Fruit fly (Drosophila melanogaster): Measurements from ENCODE around the gene CG7218.

DNA sequence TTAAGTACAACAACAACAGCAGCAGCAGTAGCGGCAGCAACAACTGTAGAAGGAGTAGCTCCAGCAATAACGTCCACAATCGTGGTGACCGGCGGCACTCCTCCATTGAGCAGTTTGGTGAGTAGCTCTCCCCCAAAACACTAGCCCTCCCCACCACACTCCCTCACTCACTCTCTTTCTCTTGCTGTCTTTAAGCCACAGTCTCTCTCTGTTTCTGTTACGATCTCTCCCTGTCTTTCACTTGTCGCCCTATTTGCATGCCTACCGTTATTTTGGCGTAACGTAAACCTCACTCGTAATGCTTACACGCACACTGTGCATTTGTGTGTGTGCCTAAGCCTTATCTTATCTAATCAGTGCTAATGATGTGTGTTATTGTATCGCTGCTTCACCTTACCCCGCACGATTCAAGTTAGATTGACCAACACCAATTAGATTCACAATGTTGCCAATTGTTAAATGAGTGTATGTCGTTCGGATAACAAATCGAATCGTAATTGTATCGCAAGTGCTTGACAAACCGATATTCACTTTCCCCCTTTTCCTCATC, 5.9 kb upstream of the CG7218 start:
- no peak for TF ChIP-seq Sin3A (optimal IDR thresholded peaks at IDR 0.05)
- no peak for TF ChIP-seq psq (optimal IDR thresholded peaks at IDR 0.05)
- TF ChIP-seq ttk (optimal IDR thresholded peaks at IDR 0.05) = no peak
- TF ChIP-seq h (optimal IDR thresholded peaks at IDR 0.05) = no peak
- no peak for TF ChIP-seq insv (optimal IDR thresholded peaks at IDR 0.05)

Measured in Kc167 (cell line).